Fruit fly (Drosophila melanogaster) whole organism, embryonic: Measurements from ENCODE around the gene Spn27A.

Source experiments
- CG14860 ChIP-seq: fragments of 200-800 bp; sonication (Bioruptor generic); IDR thresholded peaks from 3 replicates; pipeline ENCODE4 v1.3.6; 2022; ENCODE audit warnings: missing biosample characterization, missing genetic modification characterization; ENCODE audit not compliant: partially characterized antibody
- bab2 ChIP-seq: fragments of 200-800 bp; sonication (Bioruptor generic); optimal IDR thresholded peaks from 2 replicates; lab custom pipeline; 2016; ENCODE audit warnings: missing biosample characterization, missing genetic modification characterization
- hth ChIP-seq: fragments of >200 bp; optimal IDR thresholded peaks from 2 replicates; lab custom pipeline; 2017; ENCODE audit warnings: inconsistent platforms

DNA sequence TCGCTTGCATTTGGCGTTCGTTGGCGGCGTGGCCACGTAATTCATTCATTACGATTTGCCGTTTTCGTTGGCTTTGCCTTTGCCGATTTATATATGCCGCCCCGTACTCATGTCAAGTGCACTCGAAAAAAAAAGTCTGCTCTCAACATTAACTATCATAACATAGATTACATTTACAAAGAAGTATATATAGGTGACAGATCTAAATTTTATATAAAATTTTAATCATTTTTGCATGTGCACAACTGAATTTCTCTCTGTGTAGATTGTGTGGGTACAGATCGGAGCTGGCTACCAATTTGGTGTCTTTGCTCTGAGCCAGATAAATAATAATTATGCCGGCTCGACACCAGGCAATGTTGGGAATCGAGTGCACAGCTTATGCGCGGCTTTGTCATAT, 25.2 kb upstream of the Spn27A start:
- TF ChIP-seq bab2 (peak; percentile 8), hth (lab: Kevin White, UChicago) (no peak), CG14860 (GFP tag; lab: Robert Waterston, UW) (no peak)
